Worm (Caenorhabditis elegans): ENCODE data around the gene gcy-22.

The gcy-22 gene

ce11 chrV:20862681-20863080 lies 37.8 kb upstream of the gcy-22 start, which contains the start of gene twk-35:
twk-35 (plus strand) TSS chrV:20862981.
- TF ChIP-seq ekl-4 (GFP tag; IDR thresholded peaks at IDR 0.05) (no peak), athp-1 (tag; optimal IDR thresholded peaks at IDR 0.05) (no peak), K12H6.12 (tag; optimal IDR thresholded peaks at IDR 0.05) (no peak), snpc-3.4 (tag; optimal IDR thresholded peaks at IDR 0.05) (no peak), T07F8.4 (tag; optimal IDR thresholded peaks at IDR 0.05) (no peak)

ce11 chrV:20861080-20861479 lies 36.2 kb upstream of the gcy-22 start, which contains the start of gene try-4:
try-4 (minus strand) TSS chrV:20861153.
- TF ChIP-seq pbrm-1 (GFP tag; IDR thresholded peaks at IDR 0.05) = no peak

ce11 chrV:20853581-20854161 lies 28.8 kb upstream of the gcy-22 start, which contains the start of gene F31D4.5:
F31D4.5 (plus strand) TSS chrV:20854071.
- TF ChIP-seq tbp1 (GFP tag; optimal IDR thresholded peaks at IDR 0.05) (no peak), unc-130 (GFP tag; optimal IDR thresholded peaks at IDR 0.05) (no peak), ztf-25 (GFP tag; IDR thresholded peaks at IDR 0.05) (no peak), fkh-3 (tag; optimal IDR thresholded peaks at IDR 0.05) (no peak), B0035.1 (tag; optimal IDR thresholded peaks at IDR 0.05) (no peak), lsy-27 (tag; optimal IDR thresholded peaks at IDR 0.05; ENCODE audit: borderline replicate concordance, insufficient read depth) (no peak), ekl-4 (GFP tag; IDR thresholded peaks at IDR 0.05) (no peak), cebp-1 (GFP tag; IDR thresholded peaks at IDR 0.05) (no peak), cebp-1 (tag; optimal IDR thresholded peaks at IDR 0.05) (no peak), ZK185.1 (tag; optimal IDR thresholded peaks at IDR 0.05; ENCODE audit: poor library complexity, severe bottlenecking) (no peak), Y56A3A.18 (GFP tag; IDR thresholded peaks at IDR 0.05) (no peak), attf-3 (GFP tag; conservative IDR thresholded peaks at IDR 0.05) (no peak), ztf-6 (GFP tag; IDR thresholded peaks at IDR 0.05) (no peak), ceh-91 (GFP tag; IDR thresholded peaks at IDR 0.05) (no peak)

- TF ChIP-seq mcd-1 (GFP tag; IDR thresholded peaks at IDR 0.05) (0 out of 2 replicates have a peak, but pooled peaks have one; percentile 30), ama-1 (optimal IDR thresholded peaks at IDR 0.05) (no peak), ama-1 (GFP tag; optimal IDR thresholded peaks at IDR 0.05) (peak in 1 of 2 experiments; percentile 28), ZK185.1 (tag; optimal IDR thresholded peaks at IDR 0.05; ENCODE audit: poor library complexity, severe bottlenecking) (peak; percentile 20), D2030.7 (GFP tag; IDR thresholded peaks at IDR 0.05) (peak; percentile 49), lsl-1 (GFP tag; optimal IDR thresholded peaks at IDR 0.05) (no peak), snpc-1.1 (tag; optimal IDR thresholded peaks at IDR 0.05; ENCODE audit: insufficient read depth) (peak; percentile 26), rpc-1 (optimal IDR thresholded peaks at IDR 0.05) (peak; percentile 19), rpc-1 (tag; optimal IDR thresholded peaks at IDR 0.05) (no peak), F23B12.7 (tag; optimal IDR thresholded peaks at IDR 0.05; ENCODE audit: insufficient read depth) (peak; percentile 50), snpc-1.3 (tag; optimal IDR thresholded peaks at IDR 0.05; ENCODE audit: insufficient read depth) (peak; percentile 17), egrh-3 (GFP tag; IDR thresholded peaks at IDR 0.05) (no peak), tlf-1 (GFP tag; optimal IDR thresholded peaks at IDR 0.05) (no peak), rec-8 (tag; optimal IDR thresholded peaks at IDR 0.05) (no peak)
These were observed 27.1 kb upstream of the gcy-22 start, which contains the start of gene ndua-1 for ce11 chrV:20851847-20852386. ndua-1 (minus strand) TSS chrV:20851897.

Data from whole organism, young adult.